Fruit fly (Drosophila melanogaster) whole organism, pupa: Measurements from ENCODE around the gene CG14260.

Source experiments
- CG14655 ChIP-seq: fragments of 200-800 bp; sonication (Bioruptor generic); optimal IDR thresholded peaks from 3 replicates; lab custom pipeline; 2017; ENCODE audit warnings: mild to moderate bottlenecking, missing biosample characterization, missing genetic modification reagents, missing genetic modification characterization
- CG9948 ChIP-seq: fragments of 200-800 bp; sonication (Bioruptor generic); optimal IDR thresholded peaks from 2 replicates; lab custom pipeline; 2018; ENCODE audit warnings: missing biosample characterization, mild to moderate bottlenecking, missing genetic modification characterization, moderate library complexity

DNA sequence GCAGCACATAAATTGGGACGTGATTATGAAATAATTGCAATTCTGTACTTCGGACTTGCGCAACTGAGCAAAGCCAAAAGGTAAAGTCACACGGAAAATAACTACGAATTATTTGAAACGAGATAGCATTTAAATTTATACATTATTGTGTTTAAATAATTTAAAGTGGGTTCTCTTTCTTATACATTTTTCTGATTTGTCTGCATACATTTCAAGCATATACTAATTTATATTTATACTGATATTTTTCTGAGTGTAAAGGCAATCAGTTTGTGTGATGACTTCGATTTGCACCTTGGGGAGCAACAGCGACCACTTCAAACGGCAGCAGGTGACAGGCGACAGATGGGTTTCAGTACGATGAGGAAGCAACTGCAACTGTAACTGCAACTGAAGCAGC is 39.8 kb upstream of the CG14260 start:
- TF ChIP-seq CG9948 (tag; lab: Kevin White, UChicago) (peak; percentile 22), CG14655 (GFP tag; lab: Kevin White, UChicago) (peak; percentile 20)
